Fruit fly (Drosophila melanogaster) whole organism, prepupa: ENCODE results near the gene melt.

Experiments
- CG32006 ChIP-seq: fragments of 200-800 bp; sonication (Bioruptor generic); optimal IDR thresholded peaks from 3 replicates; lab custom pipeline; 2017; ENCODE audit warnings: missing biosample characterization, mild to moderate bottlenecking, missing genetic modification characterization
- CG6163 ChIP-seq: fragments of 200-800 bp; sonication (Bioruptor generic); IDR thresholded peaks from 3 replicates; pipeline ENCODE4 v1.3.6; 2022; ENCODE audit warnings: missing biosample characterization, missing genetic modification characterization
- CG6276 ChIP-seq: fragments of 200-800 bp; sonication (Bioruptor generic); optimal IDR thresholded peaks from 2 replicates; lab custom pipeline; 2017; ENCODE audit warnings: missing biosample characterization, mild to moderate bottlenecking, missing genetic modification characterization
- CG6792 ChIP-seq: fragments of 200-800 bp; sonication (Bioruptor generic); optimal IDR thresholded peaks from 3 replicates; lab custom pipeline; 2016; ENCODE audit warnings: missing biosample characterization, missing genetic modification characterization
- CG8319 ChIP-seq: fragments of 200-800 bp; sonication (Bioruptor generic); optimal IDR thresholded peaks from 3 replicates; lab custom pipeline; 2016; ENCODE audit warnings: missing biosample characterization, missing genetic modification characterization
- Eip75B ChIP-seq: fragments of 200-800 bp; sonication (Bioruptor generic); optimal IDR thresholded peaks from 3 replicates; lab custom pipeline; 2016; ENCODE audit warnings: missing biosample characterization, missing genetic modification characterization
- Eip78C ChIP-seq: fragments of 200-800 bp; sonication (Bioruptor generic); peaks from one replicate; lab custom pipeline; 2016; ENCODE audit warnings: missing biosample characterization, missing genetic modification characterization
- Ets96B ChIP-seq: fragments of 200-800 bp; optimal IDR thresholded peaks from 2 replicates; lab custom pipeline; 2019; ENCODE audit warnings: missing biosample characterization, mild to moderate bottlenecking, missing genetic modification characterization, moderate library complexity
- Gug ChIP-seq: fragments of 200-800 bp; sonication (Bioruptor generic); IDR thresholded peaks from 2 replicates; pipeline ENCODE4 v1.3.6; 2022; ENCODE audit warnings: missing biosample characterization, missing genetic modification characterization
- Hr39 ChIP-seq: fragments of 200-800 bp; sonication (Bioruptor generic); optimal IDR thresholded peaks from 2 replicates; lab custom pipeline; 2016; ENCODE audit warnings: missing biosample characterization, missing genetic modification characterization
- Lpt ChIP-seq: fragments of 200-800 bp; sonication (Bioruptor generic); optimal IDR thresholded peaks from 3 replicates; lab custom pipeline; 2016; ENCODE audit warnings: missing biosample characterization, missing genetic modification characterization
- cyc ChIP-seq: fragments of 200-800 bp; sonication (Bioruptor generic); optimal IDR thresholded peaks from 3 replicates; lab custom pipeline; 2016; ENCODE audit warnings: missing biosample characterization, missing genetic modification characterization
- esn ChIP-seq: fragments of 200-800 bp; sonication (Bioruptor generic); optimal IDR thresholded peaks from 2 replicates; lab custom pipeline; 2016; ENCODE audit warnings: missing biosample characterization, mild to moderate bottlenecking, missing genetic modification characterization, moderate library complexity
- fd59A ChIP-seq: fragments of 200-800 bp; sonication (Bioruptor generic); optimal IDR thresholded peaks from 2 replicates; lab custom pipeline; 2017; ENCODE audit warnings: missing biosample characterization, mild to moderate bottlenecking, missing genetic modification characterization, missing genetic modification reagents

DNA sequence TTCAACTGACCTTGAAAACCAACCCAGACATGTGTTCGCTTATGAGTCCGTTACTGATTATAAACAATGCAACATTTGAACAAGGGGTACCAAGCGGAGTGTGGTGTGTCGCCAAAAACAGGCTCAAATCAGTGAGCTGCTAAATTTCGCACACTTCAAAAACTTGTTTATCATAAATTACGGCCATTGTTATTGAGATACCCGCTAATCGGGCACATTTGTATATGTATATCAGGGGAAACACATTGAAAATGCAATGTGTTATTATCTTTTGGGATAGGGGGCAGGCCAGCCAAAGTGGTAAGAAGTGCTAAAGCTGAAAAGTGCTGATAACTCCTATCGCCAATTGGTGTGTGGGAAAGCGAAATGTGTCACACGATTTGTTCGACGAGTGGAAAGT is 19.9 kb downstream of the melt start:
- TF ChIP-seq Ets96B (no peak), fd59A (GFP tag; lab: Kevin White, UChicago) (no peak), Lpt (no peak), CG6792 (GFP tag; lab: Kevin White, UChicago) (no peak), CG32006 (GFP tag; lab: Kevin White, UChicago) (no peak), CG8319 (no peak), esn (no peak), CG6163 (no peak), CG6276 (GFP tag; lab: Kevin White, UChicago) (no peak), Eip78C (GFP tag; lab: Kevin White, UChicago) (no peak), Eip75B (GFP tag; lab: Kevin White, UChicago) (no peak), cyc (no peak), Gug (no peak), Hr39 (GFP tag; lab: Kevin White, UChicago) (no peak)
